Worm (Caenorhabditis elegans) whole organism, L2 larva: Measurements from ENCODE around the gene Y116A8C.20.

Experiments
- C34F6.9 ChIP-seq: fragments of 150-350 bp; optimal IDR thresholded peaks from 2 replicates; lab custom pipeline; 2014; ENCODE audit warnings: missing biosample characterization, missing genetic modification characterization
- F13H6.1 ChIP-seq: sonication (generic microtip); optimal IDR thresholded peaks from 2 replicates; lab custom pipeline; 2016; ENCODE audit warnings: missing genetic modification characterization, missing compliant biosample characterization
- R02D3.7 ChIP-seq: fragments of 150-350 bp; optimal IDR thresholded peaks from 2 replicates; lab custom pipeline; 2014; ENCODE audit warnings: missing biosample characterization, missing genetic modification characterization
- ZK546.5 ChIP-seq: sonication (generic microtip); optimal IDR thresholded peaks from 2 replicates; lab custom pipeline; 2017; ENCODE audit warnings: missing biosample characterization, missing genetic modification characterization
- alr-1 ChIP-seq: fragments of 150-350 bp; optimal IDR thresholded peaks from 2 replicates; lab custom pipeline; 2014; ENCODE audit warnings: missing biosample characterization, missing genetic modification characterization
- aly-2 ChIP-seq: fragments of 150-350 bp; optimal IDR thresholded peaks from 2 replicates; lab custom pipeline; 2014; ENCODE audit warnings: missing biosample characterization, missing genetic modification characterization
- ama-1 ChIP-seq: fragments of 150-350 bp; optimal IDR thresholded peaks from 2 replicates; lab custom pipeline; 2018; ENCODE audit warnings: inconsistent platforms
- ceh-16 ChIP-seq: fragments of 150-350 bp; optimal IDR thresholded peaks from 2 replicates; lab custom pipeline; 2014; ENCODE audit warnings: missing biosample characterization, missing genetic modification characterization
- ceh-82 ChIP-seq: fragments of 150-350 bp; optimal IDR thresholded peaks from 2 replicates; lab custom pipeline; 2014; ENCODE audit warnings: missing biosample characterization, missing genetic modification characterization
- crh-2 ChIP-seq: sonication (generic microtip); optimal IDR thresholded peaks from 2 replicates; lab custom pipeline; 2017; ENCODE audit warnings: missing biosample characterization, missing genetic modification characterization
- dmd-4 ChIP-seq: sonication (generic microtip); optimal IDR thresholded peaks from 2 replicates; lab custom pipeline; 2017; ENCODE audit warnings: missing biosample characterization, missing genetic modification characterization
- egl-27 ChIP-seq: sonication (generic microtip); optimal IDR thresholded peaks from 3 replicates; lab custom pipeline; 2017; ENCODE audit warnings: missing biosample characterization, missing genetic modification reagents, missing genetic modification characterization
- elt-3 ChIP-seq: sonication (generic microtip); optimal IDR thresholded peaks from 2 replicates; lab custom pipeline; 2017; ENCODE audit warnings: missing biosample characterization, missing genetic modification characterization
- fos-1 ChIP-seq: fragments of 150-350 bp; optimal IDR thresholded peaks from 2 replicates; lab custom pipeline; 2014; ENCODE audit warnings: missing biosample characterization, missing genetic modification characterization
- lin-11 ChIP-seq: fragments of 150-350 bp; sonication (generic microtip); optimal IDR thresholded peaks from 2 replicates; lab custom pipeline; 2014; ENCODE audit warnings: missing biosample characterization, missing genetic modification characterization, inconsistent platforms, mixed read lengths
- lin-13 ChIP-seq: fragments of 150-350 bp; optimal IDR thresholded peaks from 2 replicates; lab custom pipeline; 2014; ENCODE audit warnings: missing biosample characterization, missing genetic modification reagents, missing genetic modification characterization
- lin-39 ChIP-seq: fragments of 150-350 bp; optimal IDR thresholded peaks from 2 replicates; lab custom pipeline; 2014; ENCODE audit warnings: missing biosample characterization, missing genetic modification reagents, missing genetic modification characterization
- lsy-2 ChIP-seq, 2 experiments: fragments of 150-350 bp in 1 of 2; sonication (generic microtip) in 1 of 2; optimal IDR thresholded peaks; 2 replicates each; lab custom pipeline; 2014 to 2017; ENCODE audit warnings: missing biosample characterization in 2 of 2, missing genetic modification characterization in 2 of 2
- mdl-1 ChIP-seq, 2 experiments: fragments of 150-350 bp in 1 of 2; sonication (generic microtip) in 1 of 2; optimal IDR thresholded peaks; 2 replicates each; lab custom pipeline; 2017; ENCODE audit warnings: missing biosample characterization in 2 of 2, missing genetic modification characterization in 2 of 2
- nhr-10 ChIP-seq: sonication (generic microtip); optimal IDR thresholded peaks from 2 replicates; lab custom pipeline; 2017; ENCODE audit warnings: missing biosample characterization, missing genetic modification characterization
- nhr-11 ChIP-seq: fragments of 150-350 bp; optimal IDR thresholded peaks from 2 replicates; lab custom pipeline; 2014; ENCODE audit warnings: missing biosample characterization, missing genetic modification characterization
- nhr-23 ChIP-seq: fragments of 150-350 bp; optimal IDR thresholded peaks from 2 replicates; lab custom pipeline; 2014; ENCODE audit warnings: missing biosample characterization, missing genetic modification reagents, missing genetic modification characterization
- nhr-25 ChIP-seq: fragments of 150-350 bp; sonication (generic microtip); optimal IDR thresholded peaks from 3 replicates; lab custom pipeline; 2014; ENCODE audit warnings: missing biosample characterization, missing genetic modification characterization
- nhr-6 ChIP-seq: fragments of 150-350 bp; optimal IDR thresholded peaks from 2 replicates; lab custom pipeline; 2014; ENCODE audit warnings: missing biosample characterization, missing genetic modification characterization
- sem-4 ChIP-seq: fragments of 150-350 bp; optimal IDR thresholded peaks from 2 replicates; lab custom pipeline; 2014; ENCODE audit warnings: missing biosample characterization, missing genetic modification reagents, missing genetic modification characterization
- skn-1 ChIP-seq: sonication (generic microtip); optimal IDR thresholded peaks from 2 replicates; lab custom pipeline; 2017; ENCODE audit warnings: missing biosample characterization, missing genetic modification characterization
- sma-3 ChIP-seq: sonication (generic microtip); optimal IDR thresholded peaks from 2 replicates; lab custom pipeline; 2016; ENCODE audit warnings: missing genetic modification reagents, missing genetic modification characterization, missing compliant biosample characterization
- sma-9 ChIP-seq, 2 experiments: fragments of 150-350 bp in 1 of 2; sonication (generic microtip) in 1 of 2; optimal IDR thresholded peaks; 2 replicates each; lab custom pipeline; 2014 to 2016; ENCODE audit warnings: missing genetic modification characterization in 2 of 2, mild to moderate bottlenecking in 1 of 2, missing biosample characterization in 1 of 2, missing compliant biosample characterization in 1 of 2, missing genetic modification reagents in 1 of 2, moderate library complexity in 1 of 2
- snpc-4 ChIP-seq: fragments of 150-350 bp; optimal IDR thresholded peaks from 2 replicates; lab custom pipeline; 2014; ENCODE audit warnings: missing biosample characterization, missing genetic modification characterization
- unc-39 ChIP-seq: fragments of 150-350 bp; optimal IDR thresholded peaks from 2 replicates; lab custom pipeline; 2014; ENCODE audit warnings: missing biosample characterization, missing genetic modification characterization
- unc-55 ChIP-seq: fragments of 150-350 bp; sonication (generic microtip); optimal IDR thresholded peaks from 3 replicates; lab custom pipeline; 2014; ENCODE audit warnings: missing biosample characterization, missing genetic modification reagents, missing genetic modification characterization
- zag-1 ChIP-seq: fragments of 150-350 bp; optimal IDR thresholded peaks from 2 replicates; lab custom pipeline; 2014; ENCODE audit warnings: missing biosample characterization, missing genetic modification characterization
- ztf-1 ChIP-seq: fragments of 200-800 bp; sonication (Bioruptor generic); conservative IDR thresholded peaks from 2 replicates; pipeline ENCODE4 v1.3.6; 2022; ENCODE audit warnings: missing genetic modification characterization, missing compliant biosample characterization

Gene Y116A8C.20

DNA sequence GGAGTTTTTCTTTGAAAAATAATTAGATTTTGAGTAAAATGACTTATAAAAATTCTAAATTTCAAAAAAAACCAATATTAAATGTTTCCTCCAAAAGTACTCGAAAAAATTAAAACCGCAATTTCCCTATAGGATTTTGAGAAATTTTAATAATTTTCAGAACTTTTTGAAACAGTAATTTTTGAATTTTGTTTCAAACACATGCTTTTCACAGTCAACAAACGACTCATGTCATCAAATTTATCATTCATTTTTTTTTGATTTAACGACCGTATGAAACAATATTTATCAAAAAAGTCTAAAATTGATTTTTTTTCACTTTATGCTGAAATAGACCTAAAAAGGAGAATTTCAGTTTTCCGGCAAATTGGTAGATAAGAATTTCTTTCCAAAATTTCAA, 14.2 kb upstream of the Y116A8C.20 start:
- TF ChIP-seq lsy-2 (tag; optimal IDR thresholded peaks at IDR 0.05; lab: Kevin White, UChicago), result no peak
- no peak for TF ChIP-seq nhr-25 (tag; lab: Kevin White, UChicago)
- TF ChIP-seq crh-2 (tag; lab: Kevin White, UChicago), result no peak
- TF ChIP-seq ceh-82 (tag; lab: Kevin White, UChicago), result no peak
- TF ChIP-seq nhr-10 (tag; lab: Kevin White, UChicago), result no peak
- TF ChIP-seq ZK546.5 (tag; lab: Kevin White, UChicago), result no peak
- no peak for TF ChIP-seq mdl-1 (tag; optimal IDR thresholded peaks at IDR 0.05; lab: Kevin White, UChicago)
- no peak for TF ChIP-seq nhr-6
- no peak for TF ChIP-seq C34F6.9
- no peak for TF ChIP-seq nhr-23 (tag; lab: Kevin White, UChicago)
- TF ChIP-seq lin-11 (tag; lab: Kevin White, UChicago), result no peak

DNA sequence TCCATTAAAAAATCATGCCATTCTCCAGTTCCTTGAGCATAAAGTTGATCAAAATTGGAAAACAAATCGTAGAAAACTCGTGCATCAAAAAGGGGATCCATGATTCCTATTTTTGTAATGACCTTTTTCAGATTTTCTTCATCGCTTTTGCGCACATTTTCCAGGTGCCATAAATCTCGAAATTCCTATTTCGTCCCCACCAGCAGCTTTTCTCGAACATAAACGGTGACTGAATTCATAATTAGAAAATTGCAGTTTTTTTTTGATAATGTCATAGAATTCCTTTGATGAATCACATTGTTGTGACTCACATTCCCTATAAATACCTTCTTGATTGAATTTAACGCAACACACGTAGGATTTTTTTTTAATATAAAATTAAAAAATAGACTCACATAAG, 10.2 kb upstream of the Y116A8C.20 start, which contains the start of gene nhr-229:
Gene nhr-229 (minus strand): TSS at position 101 of the 400 bp plus-strand sequence.
- TF ChIP-seq egl-27 (tag; lab: Kevin White, UChicago), result no peak
- no peak for TF ChIP-seq nhr-6
- TF ChIP-seq alr-1 (tag; lab: Kevin White, UChicago), result no peak
- no peak for TF ChIP-seq lin-13 (GFP tag; lab: Kevin White, UChicago)
- TF ChIP-seq ZK546.5 (tag; lab: Kevin White, UChicago), result no peak
- TF ChIP-seq R02D3.7, result no peak
- TF ChIP-seq sma-9 (GFP tag; optimal IDR thresholded peaks at IDR 0.05; lab: Kevin White, UChicago), result no peak
- TF ChIP-seq sma-9 (tag; optimal IDR thresholded peaks at IDR 0.05; lab: Kevin White, UChicago), result no peak
- no peak for TF ChIP-seq ama-1 (lab: Kevin White, UChicago)
- no peak for TF ChIP-seq sma-3 (GFP tag; lab: Kevin White, UChicago)
- no peak for TF ChIP-seq snpc-4
- no peak for TF ChIP-seq mdl-1 (tag; optimal IDR thresholded peaks at IDR 0.05; lab: Kevin White, UChicago)
- no peak for TF ChIP-seq nhr-10 (tag; lab: Kevin White, UChicago)
- TF ChIP-seq ceh-16 (tag; lab: Kevin White, UChicago), result no peak
- no peak for TF ChIP-seq nhr-11 (tag; lab: Kevin White, UChicago)
- no peak for TF ChIP-seq unc-55 (GFP tag; lab: Kevin White, UChicago)
- TF ChIP-seq lin-39 (tag; lab: Kevin White, UChicago), result no peak
- TF ChIP-seq, all 48 proteins: peak for 0

DNA sequence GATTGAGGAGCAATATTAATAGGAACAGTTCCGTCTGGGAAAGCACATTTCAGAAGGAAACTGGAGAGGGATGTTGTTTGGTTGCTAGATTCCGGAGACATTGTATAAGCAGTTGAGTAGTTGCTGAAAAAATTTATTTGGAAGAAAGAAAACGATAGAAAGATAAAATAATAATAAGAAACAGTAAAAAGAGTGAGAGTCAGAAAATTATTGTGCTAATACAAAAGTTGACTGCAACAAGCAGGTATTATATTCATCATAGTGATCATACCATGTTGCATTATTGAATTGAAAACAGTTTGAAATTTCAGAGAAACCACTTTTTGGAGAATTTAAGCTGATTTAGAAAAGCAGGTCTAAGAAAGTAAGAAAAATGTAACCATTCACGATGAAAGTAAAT, 1.2 kb upstream of the Y116A8C.20 start, which contains the start of gene Y116A8C.19:
Gene Y116A8C.19 (minus strand): TSS at position 101 of the 400 bp plus-strand sequence.
- TF ChIP-seq aly-2 (tag; lab: Kevin White, UChicago) (no peak), skn-1 (tag; lab: Kevin White, UChicago) (no peak), sem-4 (tag; lab: Kevin White, UChicago) (no peak), nhr-6 (no peak), lsy-2 (tag; optimal IDR thresholded peaks at IDR 0.05; lab: Kevin White, UChicago) (no peak), F13H6.1 (tag; lab: Kevin White, UChicago) (no peak)

DNA sequence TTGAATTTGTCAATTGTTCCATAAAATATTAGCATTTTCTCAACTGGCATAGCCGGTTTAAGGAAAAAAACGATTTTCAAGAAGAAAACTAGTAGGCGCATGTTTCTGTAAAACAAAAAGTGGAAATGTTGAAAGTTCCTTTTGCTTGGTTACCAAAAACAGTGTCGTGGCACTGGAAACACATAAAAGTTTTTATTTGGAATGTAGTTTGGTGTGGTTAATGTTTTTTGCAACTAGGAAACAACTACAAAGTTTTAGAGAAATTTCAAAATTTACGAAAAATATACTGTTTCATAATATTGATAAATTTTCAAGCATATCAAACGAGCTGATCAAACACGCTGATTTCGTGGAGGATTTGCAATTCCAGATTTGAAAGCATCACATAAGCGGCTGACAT, 5.0 kb downstream of the Y116A8C.20 start, which contains the start of gene clec-195:
Gene clec-195 (minus strand): TSS at position 101 of the 400 bp plus-strand sequence.
- no peak for TF ChIP-seq unc-39
- TF ChIP-seq, all 48 proteins: peak for 0

DNA sequence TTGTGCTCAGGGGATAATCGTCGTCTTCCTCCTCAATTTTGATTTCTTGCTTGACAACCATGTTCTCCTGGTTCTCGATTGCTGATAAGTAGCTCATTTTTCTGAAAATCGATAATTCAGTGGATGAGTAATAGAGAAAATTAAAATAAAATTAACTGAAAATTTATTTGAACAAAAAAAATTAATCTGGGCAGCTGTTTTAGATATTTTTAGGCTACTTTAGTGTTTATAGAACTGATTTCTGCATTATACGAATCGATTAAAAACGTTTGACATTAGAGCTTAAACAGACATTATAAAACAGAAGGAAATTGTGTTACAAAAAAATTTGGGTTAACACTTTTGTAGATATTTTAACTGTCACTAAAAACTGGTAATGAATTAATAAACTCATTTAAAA, 7.5 kb downstream of the Y116A8C.20 start, which contains the start of gene athp-3:
Gene athp-3 (minus strand): TSS at position 101 of the 400 bp plus-strand sequence.
- no peak for TF ChIP-seq zag-1
- TF ChIP-seq, all 48 proteins: peak for 0

DNA sequence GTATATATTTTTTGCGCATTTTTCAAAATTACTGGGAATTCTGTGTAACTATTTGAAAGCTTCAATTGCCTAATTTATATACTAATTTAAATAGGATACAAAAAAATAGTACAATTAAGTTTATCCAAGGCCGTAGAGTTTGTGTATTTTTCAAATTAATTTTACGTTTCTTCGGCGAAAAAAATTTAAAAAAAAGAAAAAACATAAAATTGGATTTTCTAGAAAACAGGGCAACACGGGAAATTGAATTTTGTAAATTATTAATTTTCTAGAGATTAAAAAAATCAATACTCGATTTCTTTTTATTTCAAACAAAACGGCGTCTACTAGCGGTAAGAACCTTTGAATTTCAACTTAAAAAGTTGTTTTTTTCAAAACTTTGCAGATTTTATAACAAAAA, 12.5 kb downstream of the Y116A8C.20 start, which contains the start of gene Y116A8C.23:
Gene Y116A8C.23 (plus strand): TSS at position 301 of the 400 bp plus-strand sequence.
- TF ChIP-seq ztf-1 (GFP tag; lab: Robert Waterston, UW), result no peak
- no peak for TF ChIP-seq ceh-16 (tag; lab: Kevin White, UChicago)
- TF ChIP-seq dmd-4 (tag; lab: Kevin White, UChicago), result no peak
- no peak for TF ChIP-seq elt-3 (tag; lab: Kevin White, UChicago)
- TF ChIP-seq snpc-4, result no peak
- no peak for TF ChIP-seq R02D3.7
- TF ChIP-seq fos-1, result no peak
- no peak for TF ChIP-seq aly-2 (tag; lab: Kevin White, UChicago)
- no peak for TF ChIP-seq nhr-25 (tag; lab: Kevin White, UChicago)
- TF ChIP-seq ama-1 (lab: Kevin White, UChicago), result no peak
